Fruit fly (Drosophila melanogaster) whole organism, larva: ENCODE data around the gene CG34132.

ENCODE experiments used
- noc ChIP-seq: fragments of 200-800 bp; sonication (Bioruptor generic); optimal IDR thresholded peaks from 3 replicates; lab custom pipeline; 2019; ENCODE audit warnings: missing biosample characterization, mild to moderate bottlenecking, missing genetic modification characterization, moderate library complexity

CG34132 gene

dm6 chr2L:7911209-7911859 lies 26.0 kb downstream of the CG34132 start:
- TF ChIP-seq noc (tag; lab: Kevin White, UChicago): no peak

- TF ChIP-seq noc (tag; lab: Kevin White, UChicago): no peak
These were observed 27.6 kb downstream of the CG34132 start for dm6 chr2L:7912878-7913277.

DNA sequence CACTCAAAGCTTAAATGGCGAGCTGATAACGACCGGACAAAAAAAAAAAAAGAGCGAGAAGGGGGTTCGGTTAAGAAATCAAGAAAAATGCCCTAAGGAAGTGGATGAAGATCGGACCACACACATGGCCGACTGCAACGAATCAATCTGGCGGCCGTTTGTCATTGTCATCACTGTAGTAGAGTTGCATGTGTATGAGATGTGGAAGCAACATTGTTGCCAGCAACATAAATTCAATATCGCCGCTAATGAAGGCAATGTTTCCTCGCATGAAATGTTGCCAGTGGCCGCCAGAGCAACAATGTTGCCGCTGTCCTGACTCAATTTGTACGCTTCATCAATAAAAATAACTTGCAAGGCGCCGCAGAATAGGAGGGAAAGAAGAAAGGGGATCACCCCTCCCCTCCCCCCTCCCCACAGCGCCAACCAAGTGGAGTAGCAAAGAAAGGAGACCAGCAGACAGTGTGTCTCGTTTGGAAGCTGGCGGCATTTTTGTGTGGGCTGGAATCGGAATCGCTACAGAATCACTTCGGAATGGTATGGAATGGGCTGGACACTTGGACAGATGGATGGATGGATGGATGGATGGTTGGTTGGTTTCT lies 29.7 kb downstream of the CG34132 start:
- no peak for TF ChIP-seq noc (tag; lab: Kevin White, UChicago)

dm6 chr2L:7916368-7916767 lies 31.1 kb downstream of the CG34132 start:
- peak; percentile 41 for TF ChIP-seq noc (tag; lab: Kevin White, UChicago)

DNA sequence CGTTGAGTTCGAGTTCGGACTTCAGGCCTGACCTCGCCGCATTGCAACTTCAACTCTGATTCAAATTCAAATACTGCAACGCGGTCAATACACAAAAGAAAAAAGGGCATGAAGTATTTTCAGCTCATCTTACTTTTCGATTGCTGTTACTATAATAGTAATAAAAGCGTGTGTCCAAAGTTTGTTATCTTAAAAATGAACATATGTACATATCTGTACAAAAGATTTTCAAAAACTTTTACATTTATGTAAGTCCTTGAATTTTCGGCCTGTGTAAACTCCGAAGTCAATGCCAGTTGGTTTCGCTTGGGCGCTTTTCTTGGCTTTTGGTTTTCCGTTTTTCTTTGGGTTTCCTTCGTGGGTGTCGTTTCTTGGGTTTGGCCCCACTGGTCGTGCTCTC lies 33.5 kb downstream of the CG34132 start:
- no peak for TF ChIP-seq noc (tag; lab: Kevin White, UChicago)

dm6 chr2L:7920590-7920989 lies 35.3 kb downstream of the CG34132 start:
- TF ChIP-seq noc (tag; lab: Kevin White, UChicago): no peak

DNA sequence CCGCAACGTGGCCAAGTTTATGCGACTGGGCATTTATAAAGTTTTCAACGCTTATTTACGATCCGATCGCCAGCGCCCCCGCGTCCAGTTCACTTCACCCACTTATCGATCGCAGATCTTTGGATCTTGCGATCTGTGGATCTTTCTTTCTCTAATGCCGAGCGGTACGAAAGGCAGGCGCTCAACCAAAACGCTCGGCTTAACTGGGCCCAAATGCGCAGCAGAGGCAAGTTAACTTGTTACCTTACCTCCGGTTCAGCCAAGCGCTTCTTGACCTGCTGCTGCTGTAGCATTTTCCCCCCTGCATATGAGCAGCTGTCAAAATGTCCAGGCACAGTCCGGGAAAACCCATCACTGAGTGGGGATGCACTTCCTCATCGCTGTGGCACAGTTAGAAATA lies 36.8 kb downstream of the CG34132 start:
- TF ChIP-seq noc (tag; lab: Kevin White, UChicago): no peak

DNA sequence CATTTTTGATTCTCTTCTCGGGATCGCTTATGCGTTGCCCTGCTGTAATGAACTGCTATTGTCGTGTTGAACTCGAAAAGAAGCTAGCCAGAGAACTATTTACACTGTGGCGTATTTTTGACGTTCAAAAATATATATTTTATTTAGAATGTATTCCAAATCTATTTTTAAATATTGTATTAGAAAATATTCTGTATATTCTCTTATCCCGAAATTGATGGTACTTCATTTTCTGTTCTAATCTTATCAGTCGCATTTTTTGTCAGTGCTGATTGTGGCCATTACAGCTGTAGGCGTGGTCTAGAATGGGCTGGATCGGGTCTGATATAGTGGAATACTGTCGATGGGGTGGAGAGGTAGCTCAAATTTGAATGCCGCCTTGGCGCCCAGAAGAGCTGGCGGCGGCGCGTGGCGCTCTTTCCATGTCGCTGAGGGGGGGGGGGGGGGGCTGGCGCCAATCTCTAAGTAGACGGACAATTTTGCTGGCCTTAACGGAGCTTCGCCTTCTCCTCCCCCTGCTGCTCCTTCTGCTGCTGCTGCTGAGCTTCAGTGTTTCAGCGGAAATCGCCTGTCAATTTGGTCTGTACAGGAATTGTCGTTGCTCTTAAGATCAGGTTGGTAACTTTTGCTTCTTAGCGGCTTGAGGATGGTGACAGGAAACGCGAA lies 38.5 kb downstream of the CG34132 start:
- TF ChIP-seq noc (tag; lab: Kevin White, UChicago): no peak

dm6 chr2L:7925389-7925788 lies 40.1 kb downstream of the CG34132 start:
- TF ChIP-seq noc (tag; lab: Kevin White, UChicago): peak; percentile 61

DNA sequence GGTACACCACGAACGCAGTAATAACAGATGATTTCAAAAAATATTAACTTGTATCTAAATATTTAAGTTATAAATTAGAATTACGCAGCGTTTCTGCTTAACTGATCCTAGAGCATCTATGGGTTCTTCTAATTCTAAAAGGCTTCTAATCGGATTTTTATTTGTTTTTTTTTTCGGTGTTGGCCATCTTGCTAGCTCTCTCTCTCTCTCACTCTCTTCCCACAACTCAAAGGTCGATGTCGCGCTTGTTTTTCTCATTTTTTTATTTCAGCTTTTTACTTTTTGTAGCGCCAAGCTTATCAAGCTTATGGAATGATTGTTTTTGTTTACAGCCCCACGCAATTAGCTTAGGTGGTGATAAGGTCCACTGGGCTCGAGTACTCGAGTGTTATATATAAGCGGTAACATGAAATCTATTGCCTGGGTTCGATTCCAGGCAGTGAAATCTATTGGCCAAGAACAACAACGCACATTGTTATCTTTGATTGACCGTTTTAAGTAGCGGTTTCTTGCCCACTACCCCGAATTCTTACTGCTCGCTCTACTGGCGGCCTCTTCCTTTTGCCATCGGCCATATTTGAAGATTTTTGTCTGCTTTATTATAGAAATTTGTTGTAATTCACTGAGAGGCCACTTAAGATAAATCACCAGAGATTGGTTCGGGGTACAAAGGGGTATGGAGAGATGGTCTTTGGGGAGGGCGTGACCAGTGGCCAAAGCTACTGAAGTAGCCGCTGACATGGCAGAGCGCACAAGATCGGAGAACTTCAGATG lies 41.2 kb downstream of the CG34132 start:
- TF ChIP-seq noc (tag; lab: Kevin White, UChicago): peak; percentile 68

dm6 chr2L:7930737-7931136 lies 45.4 kb downstream of the CG34132 start:
- no peak for TF ChIP-seq noc (tag; lab: Kevin White, UChicago)

DNA sequence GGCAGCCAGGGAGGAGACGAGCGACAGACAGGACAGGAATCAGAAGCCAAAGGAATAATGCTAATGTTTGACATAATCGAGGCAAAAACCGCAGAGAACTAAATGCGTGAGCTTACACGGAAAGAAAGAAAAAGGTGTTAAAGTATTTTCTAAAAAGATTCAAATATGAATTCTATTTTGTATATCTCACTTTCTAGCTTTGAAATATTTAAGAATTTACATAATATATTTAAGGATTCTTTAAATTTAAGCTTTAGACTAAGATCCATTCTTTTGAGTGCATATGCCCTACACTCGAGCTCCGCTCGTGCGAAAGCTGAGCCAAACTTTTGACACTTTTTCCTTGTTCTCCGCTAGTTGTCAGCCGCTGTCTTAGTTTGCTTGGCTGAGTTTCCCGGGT lies 45.9 kb downstream of the CG34132 start:
- TF ChIP-seq noc (tag; lab: Kevin White, UChicago): no peak

DNA sequence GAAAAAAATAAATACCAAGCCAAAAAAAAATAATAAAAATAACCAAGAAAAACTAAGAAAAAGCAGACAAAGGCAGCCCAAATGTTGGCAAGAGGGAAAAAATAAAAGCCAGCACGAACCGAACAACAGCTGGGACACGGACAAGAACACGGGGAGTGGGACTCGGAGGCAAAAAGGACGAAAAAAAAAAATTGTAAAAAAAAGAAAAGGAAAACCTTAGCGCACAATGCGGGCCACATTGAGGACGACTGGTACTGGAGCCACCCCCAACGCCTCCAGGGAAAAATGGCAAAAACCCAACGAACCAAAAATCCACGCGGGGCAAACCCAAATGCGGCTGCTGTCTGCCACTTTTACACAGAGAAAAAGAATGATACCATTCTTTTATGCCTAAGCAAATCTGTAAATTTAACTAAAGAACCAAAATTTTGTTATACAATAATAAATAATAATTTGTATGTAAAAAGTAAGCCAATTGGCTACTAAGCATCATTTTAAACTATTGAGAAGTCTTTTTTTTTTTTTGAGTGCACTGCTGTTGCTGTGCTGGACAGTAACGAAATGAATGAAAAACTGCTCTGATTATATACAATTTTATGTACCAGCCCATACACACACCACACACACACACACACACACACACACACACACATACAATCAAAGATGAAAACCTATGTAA lies 46.9 kb downstream of the CG34132 start:
- peak; percentile 9 for TF ChIP-seq noc (tag; lab: Kevin White, UChicago)

dm6 chr2L:7933186-7933585 lies 47.9 kb downstream of the CG34132 start:
- no peak for TF ChIP-seq noc (tag; lab: Kevin White, UChicago)
